Worm (Caenorhabditis elegans): Measurements from ENCODE around the gene F32D8.2.

DNA sequence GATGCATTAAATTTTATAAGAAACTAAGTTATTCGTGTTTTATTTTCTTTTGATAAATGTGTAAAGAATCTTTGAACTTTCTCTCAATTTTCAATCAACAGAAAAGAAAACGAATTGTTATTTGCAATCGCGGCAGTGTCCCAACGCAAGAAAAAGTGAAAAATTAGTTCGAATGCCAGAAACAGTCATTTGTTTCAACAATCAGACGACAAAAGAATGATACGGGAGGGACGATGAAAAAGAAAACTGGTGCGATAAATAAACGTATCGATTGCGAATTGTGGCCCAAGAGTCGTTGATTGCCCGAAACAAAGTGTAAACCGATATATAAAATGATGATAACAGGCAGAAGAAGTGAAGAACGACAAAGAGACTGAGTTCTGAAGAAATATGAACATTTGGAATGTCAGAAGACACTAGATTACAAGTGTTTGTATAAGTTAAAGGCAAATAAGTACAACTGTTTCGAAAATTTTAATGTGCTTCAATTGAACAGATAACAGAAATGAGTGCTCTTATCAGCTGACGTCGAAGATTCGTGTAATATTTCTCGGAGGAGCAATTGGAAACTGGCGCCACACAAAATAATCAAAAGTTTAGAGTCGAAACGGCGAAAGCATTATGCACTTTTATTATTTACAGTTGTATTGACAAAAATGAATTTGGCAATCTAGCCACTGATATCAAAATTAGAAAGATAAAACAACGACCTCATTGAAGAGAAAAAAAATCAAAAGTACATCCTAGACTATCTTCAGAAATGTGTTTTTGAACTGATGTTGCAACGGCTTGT lies 5.6 kb upstream of the F32D8.2 start:
- TF ChIP-seq ceh-83 (GFP tag; optimal IDR thresholded peaks at IDR 0.05): no peak
- TF ChIP-seq unc-62 (GFP tag; optimal IDR thresholded peaks at IDR 0.05): no peak
- TF ChIP-seq sptf-1 (tag; optimal IDR thresholded peaks at IDR 0.05): no peak
- TF ChIP-seq ces-1 (GFP tag; optimal IDR thresholded peaks at IDR 0.05): no peak
- TF ChIP-seq ztf-11 (tag; optimal IDR thresholded peaks at IDR 0.05): no peak
- TF ChIP-seq flh-1 (GFP tag; optimal IDR thresholded peaks at IDR 0.05): no peak

Measured in whole organism, mixed stage, embryonic.